Worm (Caenorhabditis elegans): ENCODE measurements around the gene cisd-3.1.

DNA sequence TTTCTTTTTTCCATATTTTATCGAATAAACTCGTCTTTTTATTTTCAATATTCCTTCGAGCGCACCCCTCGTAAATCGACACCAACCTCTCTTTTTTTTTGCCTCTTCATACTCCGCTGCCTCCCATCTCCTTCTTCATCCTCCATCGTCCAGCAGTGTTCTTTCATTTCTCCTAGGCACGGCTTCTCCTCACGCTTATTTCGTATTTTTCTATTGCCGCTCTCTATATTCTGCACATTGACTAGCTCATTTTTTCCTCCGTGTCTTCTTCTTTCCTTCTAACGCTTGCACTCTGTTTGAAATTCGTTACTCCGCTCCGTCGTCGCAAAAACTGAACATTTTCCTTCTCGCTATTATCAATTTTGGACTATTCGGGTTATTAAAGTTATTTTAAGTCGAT, 12.7 kb downstream of the cisd-3.1 start:
- no peak for TF ChIP-seq nhr-76 (tag; optimal IDR thresholded peaks at IDR 0.05)
- no peak for TF ChIP-seq fos-1 (tag; optimal IDR thresholded peaks at IDR 0.05)
- TF ChIP-seq rnt-1 (tag; optimal IDR thresholded peaks at IDR 0.05), result no peak
- no peak for TF ChIP-seq mdl-1 (tag; optimal IDR thresholded peaks at IDR 0.05)
- TF ChIP-seq unc-130 (tag; optimal IDR thresholded peaks at IDR 0.05), result no peak
- no peak for TF ChIP-seq pag-3 (tag; optimal IDR thresholded peaks at IDR 0.05; ENCODE audit: borderline replicate concordance, insufficient read depth)
- TF ChIP-seq nhr-71 (tag; optimal IDR thresholded peaks at IDR 0.05), result no peak
- TF ChIP-seq nhr-237 (tag; optimal IDR thresholded peaks at IDR 0.05), result no peak
- TF ChIP-seq ztf-11 (tag; optimal IDR thresholded peaks at IDR 0.05), result no peak
- no peak for TF ChIP-seq mab-9 (GFP tag; IDR thresholded peaks at IDR 0.05)
- TF ChIP-seq zag-1 (tag; optimal IDR thresholded peaks at IDR 0.05), result no peak
- no peak for TF ChIP-seq elt-2 (tag; optimal IDR thresholded peaks at IDR 0.05)

All from whole organism, L1 larva.